Worm (Caenorhabditis elegans): ENCODE results near the gene nfyb-1.
"Not testable (repeated sequence)": the region's sequence is repeated elsewhere in the genome, so short reads cannot be mapped to it uniquely, and the experiment has no call there.

ce11 chrII:454646-455045, 12.5 kb downstream of the nfyb-1 start, which contains the start of gene W10D9.1:
- not testable (repeated sequence) for TF ChIP-seq ref-1 (GFP tag; conservative IDR thresholded peaks at IDR 0.05); cog-1 (tag; optimal IDR thresholded peaks at IDR 0.05); klf-2 (GFP tag; conservative IDR thresholded peaks at IDR 0.05); flt-1 (GFP tag; IDR thresholded peaks at IDR 0.05); tab-1 (GFP tag; IDR thresholded peaks at IDR 0.05); med-1 (GFP tag; optimal IDR thresholded peaks at IDR 0.05; ENCODE audit: insufficient read depth); T22C8.4 (GFP tag; IDR thresholded peaks at IDR 0.05); ztf-23 (GFP tag; IDR thresholded peaks at IDR 0.05); ztf-29 (GFP tag; IDR thresholded peaks at IDR 0.05)

All from whole organism, midembryonic.